Worm (Caenorhabditis elegans): ENCODE measurements around the gene swan-1.

swan-1 gene

ce11 chrV:13790557-13790956 lies 16.5 kb downstream of the swan-1 start:
- no peak for TF ChIP-seq Y22D7AL.16 (tag; optimal IDR thresholded peaks at IDR 0.05)
- no peak for TF ChIP-seq ceh-22 (tag; optimal IDR thresholded peaks at IDR 0.05)
- TF ChIP-seq hlh-30 (tag; optimal IDR thresholded peaks at IDR 0.05; ENCODE audit: insufficient read depth) = no peak
- no peak for TF ChIP-seq syd-9 (tag; optimal IDR thresholded peaks at IDR 0.05)
- no peak for TF ChIP-seq unc-3 (GFP tag; conservative IDR thresholded peaks at IDR 0.05)
- no peak for TF ChIP-seq unc-3 (tag; optimal IDR thresholded peaks at IDR 0.05)
- TF ChIP-seq pqm-1 (tag; optimal IDR thresholded peaks at IDR 0.05) = no peak

- TF ChIP-seq ceh-18 (tag; optimal IDR thresholded peaks at IDR 0.05) (no peak), gmeb-2 (tag; optimal IDR thresholded peaks at IDR 0.05) (no peak), odd-2 (tag; optimal IDR thresholded peaks at IDR 0.05) (no peak), ceh-45 (GFP tag; IDR thresholded peaks at IDR 0.05) (no peak), ztf-16 (tag; optimal IDR thresholded peaks at IDR 0.05) (no peak), K02D7.2 (tag; optimal IDR thresholded peaks at IDR 0.05) (no peak), ttx-3 (tag; optimal IDR thresholded peaks at IDR 0.05) (no peak), ets-4 (tag; optimal IDR thresholded peaks at IDR 0.05) (no peak), ceh-31 (tag; optimal IDR thresholded peaks at IDR 0.05) (no peak), ceh-6 (GFP tag; optimal IDR thresholded peaks at IDR 0.05) (no peak), ceh-19 (GFP tag; optimal IDR thresholded peaks at IDR 0.05) (no peak), sdc-2 (tag; optimal IDR thresholded peaks at IDR 0.05) (no peak), fax-1 (tag; optimal IDR thresholded peaks at IDR 0.05) (no peak)
Measured at ce11 chrV:13790117-13790516, 16.9 kb downstream of the swan-1 start.

ce11 chrV:13789362-13789761 lies 17.7 kb downstream of the swan-1 start:
- TF ChIP-seq unc-3 (GFP tag; conservative IDR thresholded peaks at IDR 0.05) = 0 out of 2 replicates have a peak, but pooled peaks have one; percentile 34
- no peak for TF ChIP-seq unc-3 (tag; optimal IDR thresholded peaks at IDR 0.05)
- peak; percentile 40 for TF ChIP-seq unc-42 (tag; optimal IDR thresholded peaks at IDR 0.05)
- no peak for TF ChIP-seq hlh-15 (tag; optimal IDR thresholded peaks at IDR 0.05)
- peak; percentile 47 for TF ChIP-seq hlh-8 (tag; optimal IDR thresholded peaks at IDR 0.05)
- TF ChIP-seq fkh-6 (tag; optimal IDR thresholded peaks at IDR 0.05) = no peak
- peak; percentile 36 for TF ChIP-seq sox-2 (GFP tag; IDR thresholded peaks at IDR 0.05)
- peak; percentile 35 for TF ChIP-seq K09A11.1 (tag; optimal IDR thresholded peaks at IDR 0.05; ENCODE audit: insufficient read depth)
- TF ChIP-seq pros-1 (tag; optimal IDR thresholded peaks at IDR 0.05) = no peak
- no peak for TF ChIP-seq ceh-45 (GFP tag; IDR thresholded peaks at IDR 0.05)
- TF ChIP-seq ceh-22 (tag; optimal IDR thresholded peaks at IDR 0.05) = no peak
- no peak for TF ChIP-seq ceh-24 (tag; optimal IDR thresholded peaks at IDR 0.05)
- no peak for TF ChIP-seq mec-3 (tag; optimal IDR thresholded peaks at IDR 0.05; ENCODE audit: borderline replicate concordance)
- no peak for TF ChIP-seq sdc-2 (tag; optimal IDR thresholded peaks at IDR 0.05)
- TF ChIP-seq elt-4 (tag; optimal IDR thresholded peaks at IDR 0.05) = no peak
- TF ChIP-seq pat-9 (tag; optimal IDR thresholded peaks at IDR 0.05) = peak; percentile 33
- peak; percentile 47 for TF ChIP-seq lim-6 (tag; optimal IDR thresholded peaks at IDR 0.05)
- peak; percentile 81 for TF ChIP-seq dve-1 (tag; optimal IDR thresholded peaks at IDR 0.05)
- TF ChIP-seq pha-4 (tag; optimal IDR thresholded peaks at IDR 0.05) = no peak
- peak; percentile 71 for TF ChIP-seq hlh-30 (tag; optimal IDR thresholded peaks at IDR 0.05; ENCODE audit: insufficient read depth)
- TF ChIP-seq sox-4 (tag; optimal IDR thresholded peaks at IDR 0.05) = no peak
- TF ChIP-seq ztf-16 (tag; optimal IDR thresholded peaks at IDR 0.05) = peak; percentile 13
- TF ChIP-seq C08G9.2 (tag; optimal IDR thresholded peaks at IDR 0.05) = peak; percentile 18
- TF ChIP-seq fkh-10 (GFP tag; optimal IDR thresholded peaks at IDR 0.05) = no peak
- no peak for TF ChIP-seq pag-3 (tag; optimal IDR thresholded peaks at IDR 0.05; ENCODE audit: borderline replicate concordance)
- peak; percentile 92 for TF ChIP-seq ceh-31 (tag; optimal IDR thresholded peaks at IDR 0.05)
- TF ChIP-seq unc-86 (tag; optimal IDR thresholded peaks at IDR 0.05) = peak; percentile 54
- TF ChIP-seq ceh-18 (tag; optimal IDR thresholded peaks at IDR 0.05) = peak; percentile 85
- TF ChIP-seq npax-4 (tag; optimal IDR thresholded peaks at IDR 0.05) = no peak
- peak; percentile 86 for TF ChIP-seq ceh-34 (tag; optimal IDR thresholded peaks at IDR 0.05)
- TF ChIP-seq nhr-11 (tag; optimal IDR thresholded peaks at IDR 0.05) = no peak
- peak; percentile 31 for TF ChIP-seq ceh-19 (GFP tag; optimal IDR thresholded peaks at IDR 0.05)
- TF ChIP-seq tbx-7 (tag; optimal IDR thresholded peaks at IDR 0.05) = no peak
- TF ChIP-seq Y22D7AL.16 (tag; optimal IDR thresholded peaks at IDR 0.05) = peak; percentile 27
- no peak for TF ChIP-seq zip-5 (tag; optimal IDR thresholded peaks at IDR 0.05)
- peak; percentile 38 for TF ChIP-seq syd-9 (tag; optimal IDR thresholded peaks at IDR 0.05)
- TF ChIP-seq ceh-30 (tag; optimal IDR thresholded peaks at IDR 0.05) = peak; percentile 90
- no peak for TF ChIP-seq ahr-1 (tag; optimal IDR thresholded peaks at IDR 0.05)
- no peak for TF ChIP-seq C38D4.7 (GFP tag; optimal IDR thresholded peaks at IDR 0.05)
- TF ChIP-seq ceh-9 (tag; optimal IDR thresholded peaks at IDR 0.05) = no peak
